Worm (Caenorhabditis elegans): ENCODE measurements around the gene R05D3.3.

DNA sequence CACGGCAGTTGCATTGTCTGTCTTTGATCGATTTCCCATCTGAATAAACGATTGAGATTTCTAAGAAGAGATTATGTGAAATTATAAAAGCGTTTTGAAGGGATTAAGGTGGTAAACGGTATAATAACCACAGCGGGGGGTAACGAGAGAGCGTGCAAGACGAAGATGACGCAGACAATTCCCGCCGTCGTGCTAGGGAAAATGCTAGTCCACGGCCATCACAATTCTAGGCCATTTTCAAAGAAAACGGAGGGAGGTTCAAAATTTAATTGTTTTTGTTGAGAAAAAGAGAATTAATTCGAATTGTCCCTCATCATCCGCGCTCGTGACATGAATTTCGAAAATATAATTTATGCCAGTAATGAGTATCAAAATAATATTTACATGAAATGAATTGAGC is 44.7 kb upstream of the R05D3.3 start, which contains the start of gene F10E9.11:
- TF ChIP-seq ref-1 (GFP tag; conservative IDR thresholded peaks at IDR 0.05) (no peak), med-1 (GFP tag; optimal IDR thresholded peaks at IDR 0.05; ENCODE audit: insufficient read depth) (no peak), ztf-29 (GFP tag; IDR thresholded peaks at IDR 0.05) (no peak), tab-1 (GFP tag; IDR thresholded peaks at IDR 0.05) (no peak), T22C8.4 (GFP tag; IDR thresholded peaks at IDR 0.05) (no peak)
